Worm (Caenorhabditis elegans): Measurements from ENCODE around the gene sri-48.
"Not testable (repeated sequence)": the region's sequence is repeated elsewhere in the genome, so short reads cannot be mapped to it uniquely, and the experiment has no call there.

Gene sri-48

DNA sequence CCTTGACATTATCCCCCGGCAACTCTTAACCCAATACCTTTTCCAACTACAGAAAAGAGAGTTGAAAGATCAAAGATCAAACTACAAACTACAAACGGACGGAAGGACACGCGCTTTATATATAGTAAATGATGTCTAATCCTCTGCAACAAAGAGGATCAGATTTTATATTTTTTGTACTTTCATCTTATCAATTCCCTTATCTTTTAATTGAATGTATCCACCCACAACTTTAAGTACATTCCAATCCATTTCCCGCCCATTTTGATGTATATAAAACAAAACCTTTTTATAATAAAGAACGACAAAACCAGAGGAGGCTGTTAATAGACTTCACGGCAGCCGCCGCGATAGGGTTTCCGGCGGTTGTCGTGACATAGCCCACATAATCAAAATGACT is 23.5 kb downstream of the sri-48 start, which contains the start of gene sri-40:
sri-40 (plus strand) TSS at position 301 of the 400 bp plus-strand sequence.
- TF ChIP-seq dpl-1 (GFP tag; optimal IDR thresholded peaks at IDR 0.05); ZK337.2 (GFP tag; IDR thresholded peaks at IDR 0.05); dmd-9 (GFP tag; IDR thresholded peaks at IDR 0.05): not testable (repeated sequence)

- TF ChIP-seq lir-3 (tag; optimal IDR thresholded peaks at IDR 0.05) (no peak), duxl-1 (tag; optimal IDR thresholded peaks at IDR 0.05; ENCODE audit: poor library complexity) (no peak), arid-1 (GFP tag; conservative IDR thresholded peaks at IDR 0.05) (no peak), egl-27 (tag; optimal IDR thresholded peaks at IDR 0.05) (no peak), jun-1 (tag; optimal IDR thresholded peaks at IDR 0.05) (no peak), zfp-2 (tag; optimal IDR thresholded peaks at IDR 0.05) (no peak), lin-1 (GFP tag; IDR thresholded peaks at IDR 0.05) (no peak), nhr-25 (tag; optimal IDR thresholded peaks at IDR 0.05; ENCODE audit: borderline replicate concordance, insufficient read depth) (no peak), saeg-2 (GFP tag; IDR thresholded peaks at IDR 0.05) (no peak), mdl-1 (tag; optimal IDR thresholded peaks at IDR 0.05) (no peak), tag-97 (GFP tag; IDR thresholded peaks at IDR 0.05) (no peak), nhr-11 (tag; optimal IDR thresholded peaks at IDR 0.05) (no peak), lin-13 (GFP tag; optimal IDR thresholded peaks at IDR 0.05) (no peak)
These were observed 29.0 kb downstream of the sri-48 start, which contains the start of gene Y27F2A.10 for ce11 chrII:3172176-3172575. Gene Y27F2A.10, minus strand, starts transcription at chrII:3172276.

DNA sequence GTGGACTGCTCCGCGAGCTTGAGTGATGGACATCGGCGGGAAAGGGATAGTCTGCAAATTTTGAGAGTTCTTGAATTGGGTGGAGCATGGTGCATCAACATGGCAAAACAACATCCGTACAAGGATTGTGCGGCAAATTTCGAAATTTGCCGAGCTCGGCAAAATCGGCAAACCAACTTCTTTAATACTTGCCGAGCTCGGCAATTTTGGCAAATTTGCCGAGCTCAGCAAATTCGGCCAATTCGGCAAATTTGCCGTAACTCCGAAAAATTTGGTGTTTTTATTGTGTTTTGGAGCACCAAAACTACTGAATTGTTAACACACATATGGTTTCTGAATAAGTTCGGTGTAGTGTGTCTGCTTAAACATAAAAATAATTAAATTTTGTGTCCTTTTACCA is 31.1 kb downstream of the sri-48 start, which contains the start of gene fbxc-55:
fbxc-55 (minus strand) TSS at position 101 of the 400 bp plus-strand sequence.
- TF ChIP-seq daf-12 (tag; optimal IDR thresholded peaks at IDR 0.05) (no peak), zfp-3 (GFP tag; conservative IDR thresholded peaks at IDR 0.05) (no peak), nhr-41 (GFP tag; IDR thresholded peaks at IDR 0.05) (no peak), nhr-48 (tag; optimal IDR thresholded peaks at IDR 0.05) (no peak), dmd-6 (GFP tag; IDR thresholded peaks at IDR 0.05) (no peak), snpc-1.2 (GFP tag; IDR thresholded peaks at IDR 0.05) (no peak), duxl-1 (tag; optimal IDR thresholded peaks at IDR 0.05; ENCODE audit: poor library complexity) (no peak), lsy-2 (tag; optimal IDR thresholded peaks at IDR 0.05) (no peak), pha-4 (GFP tag; IDR thresholded peaks at IDR 0.05) (no peak), pha-4 (tag; optimal IDR thresholded peaks at IDR 0.05) (no peak), ceh-62 (tag; optimal IDR thresholded peaks at IDR 0.05) (no peak), tra-1 (GFP tag; IDR thresholded peaks at IDR 0.05) (no peak), Y5F2A.4 (GFP tag; optimal IDR thresholded peaks at IDR 0.05) (no peak), dve-1 (tag; optimal IDR thresholded peaks at IDR 0.05; ENCODE audit: insufficient read depth) (no peak), ceh-82 (tag; optimal IDR thresholded peaks at IDR 0.05) (no peak)

DNA sequence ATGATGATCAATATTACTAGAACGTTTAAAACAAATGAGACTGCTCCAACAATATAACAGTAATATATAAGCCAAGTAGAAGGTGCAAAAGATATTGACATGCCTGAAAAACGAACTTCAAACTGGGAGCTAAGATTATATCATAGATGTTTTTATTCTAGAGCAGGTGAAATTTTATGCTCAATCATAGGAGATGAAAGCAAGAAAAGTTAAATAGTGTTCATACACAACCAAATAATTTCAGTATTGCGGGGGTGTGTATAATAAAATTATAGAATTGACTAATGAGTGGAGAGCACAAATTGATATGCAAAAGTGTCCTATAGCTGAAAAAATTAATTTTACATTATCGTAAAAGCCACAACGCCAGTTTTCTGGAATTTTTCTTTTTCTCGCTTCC is 42.2 kb downstream of the sri-48 start, which contains the start of gene sri-34:
sri-34 (minus strand) TSS at position 101 of the 400 bp plus-strand sequence.
- no peak for TF ChIP-seq nhr-76 (tag; optimal IDR thresholded peaks at IDR 0.05)
- TF ChIP-seq spr-3 (GFP tag; optimal IDR thresholded peaks at IDR 0.05) = no peak
- no peak for TF ChIP-seq fkh-10 (GFP tag; optimal IDR thresholded peaks at IDR 0.05)
- TF ChIP-seq nhr-25 (tag; optimal IDR thresholded peaks at IDR 0.05; ENCODE audit: borderline replicate concordance, insufficient read depth) = no peak
- no peak for TF ChIP-seq Y75B8A.6 (GFP tag; IDR thresholded peaks at IDR 0.05)
- TF ChIP-seq hlh-11 (tag; optimal IDR thresholded peaks at IDR 0.05) = no peak
- no peak for TF ChIP-seq nhr-11 (tag; optimal IDR thresholded peaks at IDR 0.05)
- TF ChIP-seq hif-1 (tag; optimal IDR thresholded peaks at IDR 0.05) = no peak
- no peak for TF ChIP-seq nhr-6 (tag; optimal IDR thresholded peaks at IDR 0.05)
- no peak for TF ChIP-seq ceh-44 (GFP tag; IDR thresholded peaks at IDR 0.05)
- no peak for TF ChIP-seq T26A8.4 (GFP tag; IDR thresholded peaks at IDR 0.05)
- no peak for TF ChIP-seq ceh-28 (tag; optimal IDR thresholded peaks at IDR 0.05)
- TF ChIP-seq mes-2 (tag; optimal IDR thresholded peaks at IDR 0.05; ENCODE audit: poor library complexity, severe bottlenecking) = no peak
- no peak for TF ChIP-seq daf-8 (GFP tag; IDR thresholded peaks at IDR 0.05)
- TF ChIP-seq nhr-77 (tag; optimal IDR thresholded peaks at IDR 0.05) = no peak

Data from whole organism, L4 larva.